Fruit fly (Drosophila melanogaster): ENCODE results near the gene Exo84.

The Exo84 gene

dm6 chr3R:26075252-26075651 is 23.2 kb upstream of the Exo84 start:
- TF ChIP-seq dmrt99B (tag; optimal IDR thresholded peaks at IDR 0.05) = no peak
- no peak for TF ChIP-seq CG4707 (GFP tag; optimal IDR thresholded peaks at IDR 0.05)
- TF ChIP-seq so (GFP tag; IDR thresholded peaks at IDR 0.05) = no peak
- no peak for TF ChIP-seq CG18011 (GFP tag; optimal IDR thresholded peaks at IDR 0.05)
- TF ChIP-seq ken (GFP tag; IDR thresholded peaks at IDR 0.05) = no peak
- no peak for TF ChIP-seq CG2129 (GFP tag; IDR thresholded peaks at IDR 0.05; ENCODE audit: partially characterized antibody)
- TF ChIP-seq NC2α (GFP tag; optimal IDR thresholded peaks at IDR 0.05) = no peak
- no peak for TF ChIP-seq ara (GFP tag; IDR thresholded peaks at IDR 0.05)
- TF ChIP-seq Chrac-16 (GFP tag; optimal IDR thresholded peaks at IDR 0.05) = no peak
- no peak for TF ChIP-seq CG8924 (tag; optimal IDR thresholded peaks at IDR 0.05)
- TF ChIP-seq jigr1 (GFP tag; IDR thresholded peaks at IDR 0.05) = no peak
- no peak for TF ChIP-seq Antp (GFP tag; optimal IDR thresholded peaks at IDR 0.05)
- TF ChIP-seq insv (GFP tag; optimal IDR thresholded peaks at IDR 0.05) = no peak
- TF ChIP-seq repo (GFP tag; optimal IDR thresholded peaks at IDR 0.05) = no peak
- TF ChIP-seq CG6654 (GFP tag; optimal IDR thresholded peaks at IDR 0.05) = no peak
- no peak for TF ChIP-seq zen (tag; optimal IDR thresholded peaks at IDR 0.05)
- no peak for TF ChIP-seq gfzf (GFP tag; optimal IDR thresholded peaks at IDR 0.05)
- TF ChIP-seq disco-r (GFP tag; optimal IDR thresholded peaks at IDR 0.05) = no peak
- TF ChIP-seq Fer1 (GFP tag; optimal IDR thresholded peaks at IDR 0.05) = no peak
- TF ChIP-seq CG4820 (GFP tag; optimal IDR thresholded peaks at IDR 0.05) = no peak

- TF ChIP-seq hkb (optimal IDR thresholded peaks at IDR 0.05) = no peak
- 0 out of 2 replicates have a peak, but pooled peaks have one; percentile 42 for TF ChIP-seq hkb (GFP tag; IDR thresholded peaks at IDR 0.05)
- no peak for TF ChIP-seq CG43689 (GFP tag; IDR thresholded peaks at IDR 0.05)
- no peak for TF ChIP-seq CG30431 (GFP tag; optimal IDR thresholded peaks at IDR 0.05)
- no peak for TF ChIP-seq CG7271 (tag; optimal IDR thresholded peaks at IDR 0.05)
- TF ChIP-seq CG18619 (GFP tag; optimal IDR thresholded peaks at IDR 0.05) = no peak
- TF ChIP-seq CG1602 (GFP tag; optimal IDR thresholded peaks at IDR 0.05) = peak; percentile 15
- TF ChIP-seq cato (GFP tag; optimal IDR thresholded peaks at IDR 0.05; ENCODE audit: borderline replicate concordance) = no peak
- TF ChIP-seq psq (GFP tag; optimal IDR thresholded peaks at IDR 0.05) = no peak
- TF ChIP-seq peb (GFP tag; IDR thresholded peaks at IDR 0.05) = peak; percentile 35; the same call in 1 of the 2 replicates
- no peak for TF ChIP-seq dm (GFP tag; optimal IDR thresholded peaks at IDR 0.05)
- no peak for TF ChIP-seq mld (GFP tag; IDR thresholded peaks at IDR 0.05; ENCODE audit: partially characterized antibody)
- TF ChIP-seq Side (GFP tag; optimal IDR thresholded peaks at IDR 0.05) = no peak
- no peak for TF ChIP-seq Hr39 (optimal IDR thresholded peaks at IDR 0.05)
- TF ChIP-seq gfzf (GFP tag; optimal IDR thresholded peaks at IDR 0.05) = no peak
- no peak for TF ChIP-seq CG16779 (GFP tag; IDR thresholded peaks at IDR 0.05)
- peak; percentile 34; the same call in 1 of the 2 replicates for TF ChIP-seq ap (GFP tag; IDR thresholded peaks at IDR 0.05)
- TF ChIP-seq Meics (GFP tag; optimal IDR thresholded peaks at IDR 0.05) = no peak
- no peak for TF ChIP-seq zfh2 (GFP tag; optimal IDR thresholded peaks at IDR 0.05)
- TF ChIP-seq TFAM (GFP tag; optimal IDR thresholded peaks at IDR 0.05) = no peak
- TF ChIP-seq CG34376 (GFP tag; optimal IDR thresholded peaks at IDR 0.05) = no peak
- peak; percentile 34 for TF ChIP-seq CG14667 (GFP tag; IDR thresholded peaks at IDR 0.05)
- TF ChIP-seq vfl (GFP tag; optimal IDR thresholded peaks at IDR 0.05) = no peak
- TF ChIP-seq CG31441 (GFP tag; IDR thresholded peaks at IDR 0.05) = peak; percentile 24; the same call in 1 of the 2 replicates
- TF ChIP-seq kay (GFP tag; optimal IDR thresholded peaks at IDR 0.05) = no peak
- no peak for TF ChIP-seq CG18011 (GFP tag; optimal IDR thresholded peaks at IDR 0.05)
- TF ChIP-seq ftz-f1 (GFP tag; optimal IDR thresholded peaks at IDR 0.05) = no peak
- TF ChIP-seq zen (tag; optimal IDR thresholded peaks at IDR 0.05) = no peak
- no peak for TF ChIP-seq Nf-YC (tag; optimal IDR thresholded peaks at IDR 0.05)
- TF ChIP-seq gcm2 (GFP tag; optimal IDR thresholded peaks at IDR 0.05) = no peak
- no peak for TF ChIP-seq CG10267 (tag; optimal IDR thresholded peaks at IDR 0.05)
- TF ChIP-seq seq (GFP tag; IDR thresholded peaks at IDR 0.05) = no peak
- TF ChIP-seq D19B (GFP tag; optimal IDR thresholded peaks at IDR 0.05) = no peak
- TF ChIP-seq pho (GFP tag; optimal IDR thresholded peaks at IDR 0.05) = no peak
- no peak for TF ChIP-seq CG9215 (GFP tag; IDR thresholded peaks at IDR 0.05)
- no peak for TF ChIP-seq klu (GFP tag; IDR thresholded peaks at IDR 0.05)
Observed at dm6 chr3R:26072477-26072876, 20.4 kb upstream of the Exo84 start.

Data from whole organism, embryonic.